Worm (Caenorhabditis elegans): ENCODE results near the gene elmd-1.

DNA sequence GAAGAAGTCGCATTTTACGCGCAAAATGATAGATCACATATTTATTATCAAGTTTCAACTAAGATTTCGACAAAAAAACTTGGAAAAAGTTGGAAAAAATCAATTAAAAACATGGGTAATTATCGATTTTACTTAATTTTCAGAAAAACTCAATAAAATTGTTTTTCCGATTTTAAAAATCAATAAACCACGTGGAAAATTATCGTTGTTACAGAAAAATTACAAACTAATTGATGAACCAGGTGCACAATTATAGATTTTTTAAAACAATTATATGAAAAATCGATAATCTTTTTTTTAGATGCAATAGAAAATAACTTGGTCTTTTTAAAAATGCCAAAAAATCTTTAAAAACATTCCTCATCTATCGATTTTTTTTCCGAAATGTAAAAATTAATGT lies 40.9 kb downstream of the elmd-1 start:
- TF ChIP-seq nhr-11 (tag; optimal IDR thresholded peaks at IDR 0.05): no peak
- no peak for TF ChIP-seq nhr-77 (tag; optimal IDR thresholded peaks at IDR 0.05)
- no peak for TF ChIP-seq vab-15 (tag; optimal IDR thresholded peaks at IDR 0.05)
- no peak for TF ChIP-seq pqm-1 (tag; optimal IDR thresholded peaks at IDR 0.05)
- no peak for TF ChIP-seq lsy-2 (tag; optimal IDR thresholded peaks at IDR 0.05)
- TF ChIP-seq lin-39 (tag; optimal IDR thresholded peaks at IDR 0.05): no peak
- no peak for TF ChIP-seq unc-62 (GFP tag; optimal IDR thresholded peaks at IDR 0.05)
